Fruit fly (Drosophila melanogaster) whole organism, prepupa: Measurements from ENCODE around the gene fabp.

Source experiments
- CG6792 ChIP-seq: fragments of 200-800 bp; sonication (Bioruptor generic); optimal IDR thresholded peaks from 3 replicates; lab custom pipeline; 2016; ENCODE audit warnings: missing biosample characterization, missing genetic modification characterization
- CG6808 ChIP-seq: fragments of 200-800 bp; sonication (Bioruptor generic); optimal IDR thresholded peaks from 3 replicates; lab custom pipeline; 2017; ENCODE audit warnings: missing biosample characterization, missing genetic modification characterization, mild to moderate bottlenecking, moderate library complexity, missing genetic modification reagents

- TF ChIP-seq CG6792 (GFP tag; lab: Kevin White, UChicago) (no peak), CG6808 (no peak)
Observed at dm6 chr3R:11614107-11614506, 47.3 kb upstream of the fabp start.
